Fruit fly (Drosophila melanogaster): ENCODE data around the gene Best1.

Best1 gene

DNA sequence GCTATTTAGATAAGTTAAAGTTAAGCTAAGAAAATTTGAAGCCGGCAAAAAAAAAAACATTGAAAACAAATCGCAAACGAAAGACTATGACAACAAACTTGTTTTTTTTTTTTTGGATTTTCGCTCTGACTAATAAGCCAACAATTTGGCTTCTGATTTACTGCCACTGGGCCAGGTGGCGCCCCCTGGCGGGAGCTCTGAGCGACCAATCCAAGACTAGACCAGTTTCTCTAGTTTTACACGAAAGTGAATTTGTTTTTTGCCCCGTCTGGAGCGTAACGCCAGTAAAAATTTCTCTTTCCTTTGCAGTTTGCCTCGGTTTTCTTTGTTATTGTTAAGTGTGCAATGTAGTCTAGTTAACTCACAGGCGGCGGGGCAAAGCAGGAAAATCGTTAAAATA lies 45.5 kb downstream of the Best1 start:
- TF ChIP-seq Ets96B (tag; optimal IDR thresholded peaks at IDR 0.05) = no peak
- TF ChIP-seq CG8319 (GFP tag; optimal IDR thresholded peaks at IDR 0.05) = no peak
- TF ChIP-seq Eip75B (GFP tag; optimal IDR thresholded peaks at IDR 0.05) = no peak
- TF ChIP-seq CG31627 (GFP tag; optimal IDR thresholded peaks at IDR 0.05) = no peak
- TF ChIP-seq topi (GFP tag; optimal IDR thresholded peaks at IDR 0.05) = no peak
- no peak for TF ChIP-seq CG6163 (GFP tag; IDR thresholded peaks at IDR 0.05)
- no peak for TF ChIP-seq Blimp-1 (GFP tag; optimal IDR thresholded peaks at IDR 0.05)

DNA sequence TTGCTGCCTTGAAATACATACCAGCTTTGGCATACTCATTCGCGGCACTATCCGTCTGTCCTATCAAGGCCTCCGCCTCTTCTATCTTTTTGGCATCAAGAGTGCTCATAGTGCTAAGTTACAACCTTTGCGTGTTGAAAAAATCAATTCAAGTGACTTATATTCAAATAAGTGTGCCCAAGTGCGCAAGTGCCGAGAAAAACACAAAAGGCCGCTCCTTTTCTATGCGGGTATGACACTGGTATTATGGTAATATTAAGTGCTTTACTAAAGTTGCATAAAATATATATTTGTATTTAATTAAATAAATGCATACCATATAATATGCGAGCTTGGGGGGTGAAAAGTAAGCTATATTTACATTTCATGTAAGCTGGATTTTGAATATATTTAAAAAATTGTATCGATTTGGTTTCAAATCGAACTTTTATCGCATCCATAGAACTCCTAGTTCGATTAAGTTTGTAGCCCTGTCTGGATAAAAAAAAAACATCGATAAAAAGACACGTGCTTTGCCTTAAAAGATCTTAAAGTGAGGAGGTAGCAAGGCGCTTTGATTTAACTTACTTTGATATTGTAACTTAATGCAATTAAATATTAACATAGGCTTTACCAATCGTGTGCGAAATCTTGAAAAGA lies 48.9 kb downstream of the Best1 start, which contains the start of the genes gammaSnap2 and ATPsynepsilonL:
Gene gammaSnap2 (minus strand): TSS at position 135 of the 639 bp plus-strand sequence.
Gene ATPsynepsilonL (plus strand): TSS at position 508 of the 639 bp plus-strand sequence.
- no peak for TF ChIP-seq fd85E (GFP tag; optimal IDR thresholded peaks at IDR 0.05)
- TF ChIP-seq CG6792 (GFP tag; optimal IDR thresholded peaks at IDR 0.05) = no peak
- TF ChIP-seq pdm3 (GFP tag; optimal IDR thresholded peaks at IDR 0.05) = no peak
- TF ChIP-seq CG1621 (tag; optimal IDR thresholded peaks at IDR 0.05) = no peak
- no peak for TF ChIP-seq salr (GFP tag; optimal IDR thresholded peaks at IDR 0.05)
- no peak for TF ChIP-seq CG10631 (GFP tag; optimal IDR thresholded peaks at IDR 0.05)

DNA sequence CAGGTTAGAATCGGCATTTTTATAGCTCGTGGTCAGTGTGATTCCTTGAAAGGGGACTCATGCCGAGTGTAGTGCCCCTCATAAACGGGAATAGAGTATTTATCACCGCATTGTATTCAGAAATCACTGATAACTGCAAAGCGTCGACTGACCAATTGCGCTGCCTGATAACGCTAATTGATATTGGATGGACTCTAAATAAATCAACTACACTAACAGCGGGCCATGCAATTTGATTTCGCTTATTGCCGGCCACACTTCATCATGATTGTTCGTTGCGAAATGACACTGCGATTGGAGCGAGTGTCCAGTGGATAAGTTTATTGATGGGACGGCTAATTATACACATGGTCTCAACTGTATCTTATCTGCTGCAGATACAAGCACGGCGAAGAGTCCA lies 50.7 kb downstream of the Best1 start:
- TF ChIP-seq Smox (GFP tag; optimal IDR thresholded peaks at IDR 0.05) = no peak
- TF ChIP-seq CG6808 (GFP tag; optimal IDR thresholded peaks at IDR 0.05) = no peak
- TF ChIP-seq Ets21C (GFP tag; optimal IDR thresholded peaks at IDR 0.05) = no peak
- TF ChIP-seq Gug (GFP tag; IDR thresholded peaks at IDR 0.05) = no peak
- TF ChIP-seq lz (GFP tag; optimal IDR thresholded peaks at IDR 0.05) = no peak
- TF ChIP-seq CG31627 (GFP tag; optimal IDR thresholded peaks at IDR 0.05) = no peak
- no peak for TF ChIP-seq CG10631 (GFP tag; optimal IDR thresholded peaks at IDR 0.05)
- peak; percentile 45 for TF ChIP-seq Eip78C (GFP tag)
- peak; percentile 30 for TF ChIP-seq vri (GFP tag; optimal IDR thresholded peaks at IDR 0.05)
- no peak for TF ChIP-seq Eip93F (GFP tag; optimal IDR thresholded peaks at IDR 0.05)
- no peak for TF ChIP-seq Eip75B (GFP tag; optimal IDR thresholded peaks at IDR 0.05)

- TF ChIP-seq CG8319 (GFP tag; optimal IDR thresholded peaks at IDR 0.05) = no peak
- no peak for TF ChIP-seq CG34406 (GFP tag; optimal IDR thresholded peaks at IDR 0.05)
- no peak for TF ChIP-seq CG11762 (GFP tag; optimal IDR thresholded peaks at IDR 0.05; ENCODE audit: insufficient read depth)
- no peak for TF ChIP-seq CG31627 (GFP tag; optimal IDR thresholded peaks at IDR 0.05)
- TF ChIP-seq Ets21C (GFP tag; optimal IDR thresholded peaks at IDR 0.05) = no peak
- TF ChIP-seq CG9139 (GFP tag; optimal IDR thresholded peaks at IDR 0.05) = no peak
These were observed 54.5 kb downstream of the Best1 start for dm6 chr3R:10115797-10116196.

DNA sequence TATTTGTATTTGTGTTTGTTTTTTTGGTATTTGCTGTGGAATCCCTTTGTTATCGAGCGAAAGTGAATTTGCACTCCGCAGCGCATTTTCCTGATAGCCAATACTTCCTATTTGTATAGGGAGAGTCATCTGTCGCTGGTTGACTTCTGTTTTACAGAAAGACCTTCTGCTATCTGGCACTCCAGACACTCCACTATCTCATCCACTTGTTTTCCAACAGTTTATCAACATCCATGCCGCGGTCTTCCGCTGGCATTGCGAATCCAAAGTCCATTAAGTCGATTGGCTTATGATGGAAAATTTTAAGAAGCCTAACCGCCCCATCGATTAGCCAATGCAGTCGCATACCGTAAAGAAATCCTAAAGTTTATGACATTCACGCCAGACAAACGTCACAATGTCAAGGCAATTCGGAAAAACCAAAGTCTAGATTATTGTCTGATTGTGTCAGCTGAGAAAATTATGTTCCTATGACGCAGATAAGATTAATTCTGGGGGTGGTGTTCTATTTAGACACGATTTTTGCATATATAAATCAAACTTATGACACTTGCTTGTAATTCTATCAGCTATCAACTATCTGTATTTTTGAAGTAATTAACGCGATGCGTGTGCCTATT lies 55.3 kb downstream of the Best1 start:
- TF ChIP-seq CG15336 (GFP tag; IDR thresholded peaks at IDR 0.05) = no peak
- no peak for TF ChIP-seq CG8319 (GFP tag; optimal IDR thresholded peaks at IDR 0.05)
- peak; percentile 63 for TF ChIP-seq svp (GFP tag)
- TF ChIP-seq lz (GFP tag; optimal IDR thresholded peaks at IDR 0.05) = no peak
- no peak for TF ChIP-seq CG3032 (tag; optimal IDR thresholded peaks at IDR 0.05)
- no peak for TF ChIP-seq fd59A (GFP tag; optimal IDR thresholded peaks at IDR 0.05)
- peak; percentile 37 for TF ChIP-seq CG6808 (GFP tag; optimal IDR thresholded peaks at IDR 0.05)
- no peak for TF ChIP-seq fkh (GFP tag; optimal IDR thresholded peaks at IDR 0.05)
- TF ChIP-seq spab (GFP tag; optimal IDR thresholded peaks at IDR 0.05) = peak; percentile 14
- TF ChIP-seq Ets96B (tag; optimal IDR thresholded peaks at IDR 0.05) = no peak
- TF ChIP-seq Eip93F (GFP tag; optimal IDR thresholded peaks at IDR 0.05) = no peak
- no peak for TF ChIP-seq vri (GFP tag; optimal IDR thresholded peaks at IDR 0.05)
- no peak for TF ChIP-seq CG8632 (GFP tag; optimal IDR thresholded peaks at IDR 0.05)
- TF ChIP-seq CG6854 (GFP tag; optimal IDR thresholded peaks at IDR 0.05) = no peak
- TF ChIP-seq Gug (GFP tag; IDR thresholded peaks at IDR 0.05) = no peak
- TF ChIP-seq CG7368 (GFP tag; optimal IDR thresholded peaks at IDR 0.05) = no peak
- TF ChIP-seq Smox (GFP tag; optimal IDR thresholded peaks at IDR 0.05) = no peak
- no peak for TF ChIP-seq Sox102F (GFP tag; optimal IDR thresholded peaks at IDR 0.05)
- peak; percentile 18 for TF ChIP-seq CG10669 (GFP tag; optimal IDR thresholded peaks at IDR 0.05)
- TF ChIP-seq CG16779 (tag; optimal IDR thresholded peaks at IDR 0.05) = no peak
- TF ChIP-seq CG6276 (GFP tag; optimal IDR thresholded peaks at IDR 0.05) = peak; percentile 31
- TF ChIP-seq Lpt (GFP tag; optimal IDR thresholded peaks at IDR 0.05) = no peak
- no peak for TF ChIP-seq fd85E (GFP tag; optimal IDR thresholded peaks at IDR 0.05)
- TF ChIP-seq Blimp-1 (GFP tag; optimal IDR thresholded peaks at IDR 0.05) = no peak
- no peak for TF ChIP-seq CG6163 (GFP tag; IDR thresholded peaks at IDR 0.05)
- no peak for TF ChIP-seq topi (GFP tag; optimal IDR thresholded peaks at IDR 0.05)
- no peak for TF ChIP-seq salr (GFP tag; optimal IDR thresholded peaks at IDR 0.05)
- TF ChIP-seq CG11762 (GFP tag; optimal IDR thresholded peaks at IDR 0.05; ENCODE audit: insufficient read depth) = no peak
- TF ChIP-seq CG32006 (GFP tag; optimal IDR thresholded peaks at IDR 0.05) = no peak
- TF ChIP-seq acj6 (GFP tag; optimal IDR thresholded peaks at IDR 0.05) = no peak

Measured in whole organism, prepupa.